Fruit fly (Drosophila melanogaster): ENCODE data around the gene SpdS.

DNA sequence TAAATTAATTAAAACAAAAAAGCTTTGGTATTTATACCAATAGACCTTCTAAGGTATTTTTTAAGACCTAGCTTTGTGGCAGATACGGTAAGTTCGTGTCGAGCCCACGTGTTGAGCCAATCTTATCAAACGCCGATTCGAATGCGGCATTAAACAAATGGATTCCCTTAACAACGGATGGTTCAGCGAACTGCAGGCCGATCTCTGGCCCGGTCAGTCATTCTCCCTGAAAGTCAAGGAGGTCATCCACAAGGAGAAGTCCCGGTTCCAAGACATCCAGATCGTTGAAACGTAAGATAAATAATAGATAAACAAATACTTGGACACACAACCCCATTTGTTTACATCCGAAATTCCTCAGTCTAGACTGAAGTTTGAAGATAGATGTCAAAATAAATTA, at the start of gene SpdS:
- no peak for TF ChIP-seq Pif1B (GFP tag; optimal IDR thresholded peaks at IDR 0.05)
- TF ChIP-seq CG12605 (GFP tag; IDR thresholded peaks at IDR 0.05): no peak
- no peak for TF ChIP-seq CG34367 (tag; optimal IDR thresholded peaks at IDR 0.05)
- TF ChIP-seq fd96Ca (GFP tag; IDR thresholded peaks at IDR 0.05): no peak
- TF ChIP-seq CG13204 (GFP tag; optimal IDR thresholded peaks at IDR 0.05): no peak
- no peak for TF ChIP-seq CG9948 (tag; optimal IDR thresholded peaks at IDR 0.05)
- TF ChIP-seq CG4496 (GFP tag; IDR thresholded peaks at IDR 0.05): no peak
- no peak for TF ChIP-seq CG8301 (tag; optimal IDR thresholded peaks at IDR 0.05)
- TF ChIP-seq CG17806 (tag; optimal IDR thresholded peaks at IDR 0.05): no peak
- TF ChIP-seq CG10348 (GFP tag; IDR thresholded peaks at IDR 0.05): no peak
- TF ChIP-seq EcR (GFP tag; optimal IDR thresholded peaks at IDR 0.05): no peak
- no peak for TF ChIP-seq CG14655 (GFP tag; optimal IDR thresholded peaks at IDR 0.05)
- no peak for TF ChIP-seq CG15710 (tag; optimal IDR thresholded peaks at IDR 0.05)
- TF ChIP-seq CG8159 (tag; optimal IDR thresholded peaks at IDR 0.05): no peak
